Worm (Caenorhabditis elegans) whole organism, L2 larva: Measurements from ENCODE around the gene tag-243.

Experiments used
- F13H6.1 ChIP-seq: sonication (generic microtip); optimal IDR thresholded peaks from 2 replicates; lab custom pipeline; 2016; ENCODE audit warnings: missing genetic modification characterization, missing compliant biosample characterization
- aly-2 ChIP-seq: fragments of 150-350 bp; optimal IDR thresholded peaks from 2 replicates; lab custom pipeline; 2014; ENCODE audit warnings: missing biosample characterization, missing genetic modification characterization
- blmp-1 ChIP-seq: sonication (generic microtip); optimal IDR thresholded peaks from 2 replicates; lab custom pipeline; 2017; ENCODE audit warnings: missing genetic modification characterization, mild to moderate bottlenecking, missing compliant biosample characterization, antibody characterized with exemption, moderate library complexity; ENCODE audit not compliant: insufficient read depth
- egl-27 ChIP-seq: sonication (generic microtip); optimal IDR thresholded peaks from 3 replicates; lab custom pipeline; 2017; ENCODE audit warnings: missing biosample characterization, missing genetic modification reagents, missing genetic modification characterization
- elt-1 ChIP-seq: fragments of 150-350 bp; optimal IDR thresholded peaks from 2 replicates; lab custom pipeline; 2014; ENCODE audit warnings: missing biosample characterization, missing genetic modification characterization
- lin-11 ChIP-seq: fragments of 150-350 bp; sonication (generic microtip); optimal IDR thresholded peaks from 2 replicates; lab custom pipeline; 2014; ENCODE audit warnings: missing biosample characterization, missing genetic modification characterization, inconsistent platforms, mixed read lengths
- mab-5 ChIP-seq: fragments of 150-350 bp; optimal IDR thresholded peaks from 2 replicates; lab custom pipeline; 2014; ENCODE audit warnings: missing biosample characterization, missing genetic modification characterization
- nhr-23 ChIP-seq: fragments of 150-350 bp; optimal IDR thresholded peaks from 2 replicates; lab custom pipeline; 2014; ENCODE audit warnings: missing biosample characterization, missing genetic modification reagents, missing genetic modification characterization
- unc-39 ChIP-seq: fragments of 150-350 bp; optimal IDR thresholded peaks from 2 replicates; lab custom pipeline; 2014; ENCODE audit warnings: missing biosample characterization, missing genetic modification characterization
- unc-62 ChIP-seq: fragments of 150-350 bp; optimal IDR thresholded peaks from 2 replicates; lab custom pipeline; 2014; ENCODE audit warnings: missing biosample characterization, missing genetic modification reagents, missing genetic modification characterization
- ztf-1 ChIP-seq: fragments of 200-800 bp; sonication (Bioruptor generic); conservative IDR thresholded peaks from 2 replicates; pipeline ENCODE4 v1.3.6; 2022; ENCODE audit warnings: missing genetic modification characterization, missing compliant biosample characterization
- ztf-11 ChIP-seq: sonication (generic microtip); optimal IDR thresholded peaks from 2 replicates; lab custom pipeline; 2017; ENCODE audit warnings: missing biosample characterization, missing genetic modification characterization

DNA sequence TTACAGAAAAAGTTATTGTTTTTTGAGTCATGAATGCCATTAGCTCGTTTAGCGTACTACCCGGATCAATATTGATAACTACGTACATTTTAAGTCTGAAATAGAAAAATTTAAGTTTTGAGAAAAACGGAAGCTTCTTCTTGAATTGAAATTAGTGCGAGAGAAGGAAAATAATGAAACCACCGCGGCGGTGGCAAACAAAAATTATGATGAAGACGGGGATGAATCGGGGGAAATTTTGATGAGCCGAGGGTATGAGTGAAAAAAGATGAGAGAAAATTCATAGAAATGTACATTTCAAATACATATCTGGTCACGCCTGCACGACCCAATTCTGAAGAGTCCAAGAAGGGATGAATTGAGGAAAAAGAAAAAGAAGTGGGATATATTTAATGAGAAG, 23.0 kb downstream of the tag-243 start, which contains the start of gene T23F11.4:
- TF ChIP-seq nhr-23 (tag; lab: Kevin White, UChicago) (no peak), egl-27 (no peak), lin-11 (no peak), unc-39 (tag; lab: Kevin White, UChicago) (no peak), F13H6.1 (no peak), mab-5 (tag; lab: Kevin White, UChicago) (no peak), elt-1 (tag; lab: Kevin White, UChicago) (no peak), aly-2 (tag; lab: Kevin White, UChicago) (no peak), ztf-11 (tag; lab: Kevin White, UChicago) (no peak), unc-62 (GFP tag; lab: Kevin White, UChicago) (no peak), blmp-1 (tag; lab: Kevin White, UChicago) (no peak), ztf-1 (GFP tag; lab: Robert Waterston, UW) (no peak)
